Fruit fly (Drosophila melanogaster) whole organism, embryonic: ENCODE results near the gene CG6398.

ENCODE experiments used
- Adf1 ChIP-seq: fragments of 200-800 bp; sonication (Bioruptor generic); IDR thresholded peaks from 2 replicates; pipeline ENCODE4 v1.3.6; 2022; ENCODE audit warnings: missing biosample characterization, missing genetic modification characterization
- Bgb ChIP-seq: fragments of 200-800 bp; sonication (Bioruptor generic); IDR thresholded peaks from 2 replicates; pipeline ENCODE4 v1.3.6; 2022; ENCODE audit warnings: missing biosample characterization, missing genetic modification characterization; ENCODE audit not compliant: partially characterized antibody
- CG11247 ChIP-seq: fragments of 200-800 bp; sonication (Bioruptor generic); IDR thresholded peaks from 2 replicates; pipeline ENCODE4 v1.3.6; 2022; ENCODE audit warnings: missing biosample characterization, missing genetic modification characterization
- CG14050 ChIP-seq: fragments of 200-800 bp; sonication (Bioruptor generic); IDR thresholded peaks from 3 replicates; pipeline ENCODE4 v1.3.6; 2022; ENCODE audit warnings: missing biosample characterization, missing genetic modification characterization
- CG14710 ChIP-seq: fragments of 200-800 bp; sonication (Bioruptor generic); optimal IDR thresholded peaks from 3 replicates; lab custom pipeline; 2019; ENCODE audit warnings: missing biosample characterization, mild to moderate bottlenecking, missing genetic modification characterization, moderate library complexity
- CG15269 ChIP-seq: fragments of 200-800 bp; sonication (Bioruptor generic); optimal IDR thresholded peaks from 2 replicates; lab custom pipeline; 2018; ENCODE audit warnings: missing biosample characterization, mild to moderate bottlenecking, missing genetic modification characterization, moderate library complexity
- CG16815 ChIP-seq: fragments of 200-800 bp; sonication (Bioruptor generic); optimal IDR thresholded peaks from 3 replicates; lab custom pipeline; 2017; ENCODE audit warnings: missing biosample characterization, mild to moderate bottlenecking, missing genetic modification characterization
- CG17186 ChIP-seq: fragments of 200-800 bp; sonication (Bioruptor generic); optimal IDR thresholded peaks from 3 replicates; lab custom pipeline; 2017; ENCODE audit warnings: missing biosample characterization, missing genetic modification reagents, missing genetic modification characterization
- CG17612 ChIP-seq: fragments of 200-800 bp; sonication (Bioruptor generic); IDR thresholded peaks from 2 replicates; pipeline ENCODE4 v1.3.6; 2022; ENCODE audit warnings: missing biosample characterization, missing genetic modification characterization
- CG18476 ChIP-seq: fragments of 200-800 bp; sonication (Bioruptor generic); optimal IDR thresholded peaks from 2 replicates; lab custom pipeline; 2016; ENCODE audit warnings: missing biosample characterization, mild to moderate bottlenecking, missing genetic modification characterization
- CG33557 ChIP-seq: fragments of 200-800 bp; sonication (Bioruptor generic); optimal IDR thresholded peaks from 2 replicates; lab custom pipeline; 2019; ENCODE audit warnings: missing biosample characterization, mild to moderate bottlenecking, missing genetic modification characterization, moderate library complexity
- CG34224 ChIP-seq: fragments of 200-800 bp; sonication (Bioruptor generic); IDR thresholded peaks from 3 replicates; pipeline ENCODE4 v1.3.6; 2022; ENCODE audit warnings: missing biosample characterization, missing genetic modification characterization; ENCODE audit not compliant: partially characterized antibody
- CG3838 ChIP-seq: fragments of 200-800 bp; sonication (Bioruptor generic); optimal IDR thresholded peaks from 3 replicates; lab custom pipeline; 2016; ENCODE audit warnings: missing biosample characterization, missing genetic modification characterization
- CG42726 ChIP-seq: fragments of 200-800 bp; sonication (Bioruptor generic); IDR thresholded peaks from 2 replicates; pipeline ENCODE4 v1.3.6; 2022; ENCODE audit warnings: missing biosample characterization, missing genetic modification characterization; ENCODE audit not compliant: partially characterized antibody
- CG6254 ChIP-seq: fragments of 200-800 bp; sonication (Bioruptor generic); optimal IDR thresholded peaks from 3 replicates; lab custom pipeline; 2017; ENCODE audit warnings: mild to moderate bottlenecking, missing biosample characterization, missing genetic modification reagents, missing genetic modification characterization
- CG7928 ChIP-seq: fragments of 200-800 bp; sonication (Bioruptor generic); optimal IDR thresholded peaks from 2 replicates; lab custom pipeline; 2017; ENCODE audit warnings: missing biosample characterization, mild to moderate bottlenecking, missing genetic modification characterization
- CG8924 ChIP-seq: fragments of 200-800 bp; optimal IDR thresholded peaks from 3 replicates; lab custom pipeline; 2019; ENCODE audit warnings: missing biosample characterization, mild to moderate bottlenecking, missing genetic modification characterization, moderate library complexity
- CG9817 ChIP-seq: fragments of 200-800 bp; sonication (Bioruptor generic); optimal IDR thresholded peaks from 2 replicates; lab custom pipeline; 2018; ENCODE audit warnings: missing biosample characterization, mild to moderate bottlenecking, missing genetic modification characterization, moderate library complexity
- D19A ChIP-seq: fragments of 200-800 bp; optimal IDR thresholded peaks from 3 replicates; lab custom pipeline; 2019; ENCODE audit warnings: missing biosample characterization, mild to moderate bottlenecking, missing genetic modification characterization, moderate library complexity
- HmgZ ChIP-seq: fragments of 200-800 bp; sonication (Bioruptor generic); optimal IDR thresholded peaks from 2 replicates; lab custom pipeline; 2018; ENCODE audit warnings: missing biosample characterization, mild to moderate bottlenecking, missing genetic modification characterization
- Hr78 ChIP-seq, 2 experiments: fragments of 200-800 bp in 1 of 2; fragments of >200 bp in 1 of 2; sonication (Bioruptor generic) in 1 of 2; optimal IDR thresholded peaks; 2 replicates each; lab custom pipeline; 2017 to 2019; ENCODE audit warnings: missing biosample characterization in 2 of 2, missing genetic modification characterization in 2 of 2, mild to moderate bottlenecking in 1 of 2, moderate library complexity in 1 of 2
- Med ChIP-seq: fragments of 200-800 bp; sonication (Bioruptor generic); peaks from one replicate; lab custom pipeline; 2016; ENCODE audit warnings: missing biosample characterization, missing genetic modification characterization, mild to moderate bottlenecking, inconsistent platforms, moderate library complexity
- Mes4 ChIP-seq: fragments of 200-800 bp; sonication (Bioruptor generic); optimal IDR thresholded peaks from 2 replicates; lab custom pipeline; 2016; ENCODE audit warnings: missing biosample characterization, missing genetic modification characterization
- NC2α ChIP-seq: fragments of 200-800 bp; sonication (Bioruptor generic); optimal IDR thresholded peaks from 2 replicates; lab custom pipeline; 2016; ENCODE audit warnings: missing biosample characterization, missing genetic modification characterization
- Nf-YA ChIP-seq: fragments of 200-800 bp; sonication (Bioruptor generic); IDR thresholded peaks from 2 replicates; pipeline ENCODE4 v1.3.6; 2022; ENCODE audit warnings: missing biosample characterization, missing genetic modification characterization
- Oaz ChIP-seq: fragments of 200-800 bp; sonication (Bioruptor generic); IDR thresholded peaks from 2 replicates; pipeline ENCODE4 v1.3.6; 2022; ENCODE audit warnings: missing biosample characterization, missing genetic modification characterization
- Sry-δ ChIP-seq: fragments of 200-800 bp; sonication (Bioruptor generic); optimal IDR thresholded peaks from 2 replicates; lab custom pipeline; 2016; ENCODE audit warnings: missing biosample characterization, missing genetic modification characterization
- YL-1 ChIP-seq: fragments of 200-800 bp; sonication (Bioruptor generic); optimal IDR thresholded peaks from 3 replicates; lab custom pipeline; 2017; ENCODE audit warnings: missing biosample characterization, mild to moderate bottlenecking, missing genetic modification characterization
- abd-A ChIP-seq: fragments of 200-800 bp; sonication (Bioruptor generic); optimal IDR thresholded peaks from 3 replicates; lab custom pipeline; 2019; ENCODE audit warnings: missing biosample characterization, mild to moderate bottlenecking, missing genetic modification characterization, moderate library complexity
- ash1 ChIP-seq: fragments of 200-800 bp; sonication (Bioruptor generic); optimal IDR thresholded peaks from 2 replicates; lab custom pipeline; 2018; ENCODE audit warnings: missing biosample characterization, mild to moderate bottlenecking, missing genetic modification characterization
- bbx ChIP-seq: fragments of 200-800 bp; sonication (Bioruptor generic); IDR thresholded peaks from 2 replicates; pipeline ENCODE4 v1.3.6; 2022; ENCODE audit warnings: missing biosample characterization, missing genetic modification characterization; ENCODE audit not compliant: partially characterized antibody
- cad ChIP-seq: fragments of >200 bp; optimal IDR thresholded peaks from 2 replicates; lab custom pipeline; 2017; ENCODE audit warnings: missing biosample characterization, missing genetic modification characterization
- crp ChIP-seq, 2 experiments: fragments of 200-800 bp; sonication (Bioruptor generic); optimal IDR thresholded peaks; 2 replicates in 1 of 2; 3 replicates in 1 of 2; lab custom pipeline; 2017; ENCODE audit warnings: missing biosample characterization in 2 of 2, missing genetic modification characterization in 2 of 2, mild to moderate bottlenecking in 1 of 2, moderate library complexity in 1 of 2
- dan ChIP-seq: fragments of 200-800 bp; sonication (Bioruptor generic); IDR thresholded peaks from 2 replicates; pipeline ENCODE4 v1.3.6; 2022; ENCODE audit warnings: missing biosample characterization, missing genetic modification characterization
- ems ChIP-seq: fragments of 200-800 bp; sonication (Bioruptor generic); optimal IDR thresholded peaks from 3 replicates; lab custom pipeline; 2016; ENCODE audit warnings: missing biosample characterization, missing genetic modification characterization
- en ChIP-seq: fragments of 200-800 bp; sonication (Bioruptor generic); optimal IDR thresholded peaks from 2 replicates; lab custom pipeline; 2016; ENCODE audit warnings: missing biosample characterization, missing genetic modification characterization
- gsb ChIP-seq: fragments of 200-800 bp; sonication (Bioruptor generic); IDR thresholded peaks from 2 replicates; pipeline ENCODE4 v1.3.6; 2022; ENCODE audit warnings: missing biosample characterization, missing genetic modification characterization
- hb ChIP-seq: fragments of 200-800 bp; sonication (Bioruptor generic); IDR thresholded peaks from 3 replicates; pipeline ENCODE4 v1.3.6; 2022; ENCODE audit warnings: missing biosample characterization, missing genetic modification characterization; ENCODE audit not compliant: partially characterized antibody
- maf-S ChIP-seq: fragments of 200-800 bp; sonication (Bioruptor generic); optimal IDR thresholded peaks from 2 replicates; lab custom pipeline; 2016; ENCODE audit warnings: missing biosample characterization, missing genetic modification characterization
- oc ChIP-seq: fragments of 200-800 bp; sonication (Bioruptor generic); optimal IDR thresholded peaks from 2 replicates; lab custom pipeline; 2018; ENCODE audit warnings: missing biosample characterization, mild to moderate bottlenecking, missing genetic modification characterization, moderate library complexity
- org-1 ChIP-seq: fragments of 200-800 bp; sonication (Bioruptor generic); optimal IDR thresholded peaks from 2 replicates; lab custom pipeline; 2017; ENCODE audit warnings: missing biosample characterization, missing genetic modification characterization
- prd ChIP-seq, 3 experiments: fragments of >200 bp in 2 of 3; fragments of 200-800 bp in 1 of 3; sonication (Bioruptor generic) in 1 of 3; optimal IDR thresholded peaks in 2 of 3; IDR thresholded peaks in 1 of 3; 2 replicates in 2 of 3; 3 replicates in 1 of 3; pipeline versions ENCODE4 v1.3.6 to Lab custom; 2017 to 2022; ENCODE audit warnings: missing biosample characterization in 1 of 3, missing genetic modification characterization in 1 of 3
- repo ChIP-seq: fragments of 200-800 bp; sonication (Bioruptor generic); optimal IDR thresholded peaks from 2 replicates; lab custom pipeline; 2016; ENCODE audit warnings: missing biosample characterization, missing genetic modification characterization
- rib ChIP-seq: fragments of 200-800 bp; sonication (Bioruptor generic); IDR thresholded peaks from 2 replicates; pipeline ENCODE4 v1.3.6; 2022; ENCODE audit warnings: missing biosample characterization, missing genetic modification characterization
- run ChIP-seq: fragments of 200-800 bp; sonication (Bioruptor generic); optimal IDR thresholded peaks from 3 replicates; lab custom pipeline; 2018; ENCODE audit warnings: missing biosample characterization, mild to moderate bottlenecking, missing genetic modification characterization
- sna ChIP-seq: fragments of 200-800 bp; sonication (Bioruptor generic); IDR thresholded peaks from 2 replicates; pipeline ENCODE4 v1.3.6; 2022; ENCODE audit warnings: missing biosample characterization, missing genetic modification characterization; ENCODE audit not compliant: partially characterized antibody
- trh ChIP-seq: fragments of 200-800 bp; sonication (Bioruptor generic); optimal IDR thresholded peaks from 2 replicates; lab custom pipeline; 2016; ENCODE audit warnings: missing biosample characterization, missing genetic modification characterization
- tup ChIP-seq: fragments of 200-800 bp; sonication (Bioruptor generic); optimal IDR thresholded peaks from 2 replicates; lab custom pipeline; 2016; ENCODE audit warnings: missing biosample characterization, mild to moderate bottlenecking, missing genetic modification characterization, moderate library complexity
- vvl ChIP-seq: fragments of 200-800 bp; sonication (Bioruptor generic); IDR thresholded peaks from 2 replicates; pipeline ENCODE4 v1.3.6; 2022; ENCODE audit warnings: missing biosample characterization, missing genetic modification characterization
- zfh1 ChIP-seq: fragments of 200-800 bp; sonication (Bioruptor generic); IDR thresholded peaks from 3 replicates; pipeline ENCODE4 v1.3.6; 2022; ENCODE audit warnings: missing biosample characterization, missing genetic modification characterization

CG6398 gene

dm6 chrX:17850179-17850578 lies 19.6 kb downstream of the CG6398 start, which contains the start of the genes CG15814 and Spt7 (continued):
- TF ChIP-seq rib (no peak), Med (GFP tag; lab: Kevin White, UChicago) (peak; percentile 94), zfh1 (peak; percentile 52; the same call in 1 of the 3 replicates), CG42726 (GFP tag; lab: Robert Waterston, UW) (peak; percentile 97), CG6254 (GFP tag; lab: Kevin White, UChicago) (no peak), CG11247 (GFP tag; lab: Robert Waterston, UW) (0 out of 2 replicates have a peak, but pooled peaks have one; percentile 10), Nf-YA (no peak), dan (GFP tag; lab: Robert Waterston, UW) (no peak), abd-A (tag; lab: Kevin White, UChicago) (no peak), prd (optimal IDR thresholded peaks at IDR 0.05; lab: Kevin White, UChicago) (no peak), prd (GFP tag; IDR thresholded peaks at IDR 0.05; lab: Robert Waterston, UW) (0 out of 3 replicates have a peak, but pooled peaks have one; percentile 34), Hr78 (GFP tag; optimal IDR thresholded peaks at IDR 0.05; lab: Kevin White, UChicago) (no peak), vvl (GFP tag; lab: Robert Waterston, UW) (peak; percentile 18; the same call in 1 of the 2 replicates), hb (GFP tag; lab: Robert Waterston, UW) (peak; percentile 66; the same call in 2 of the 3 replicates), ems (GFP tag; lab: Kevin White, UChicago) (peak; percentile 30), en (GFP tag; lab: Kevin White, UChicago) (no peak), tup (no peak), YL-1 (GFP tag; lab: Kevin White, UChicago) (peak; percentile 78), HmgZ (tag; lab: Kevin White, UChicago) (peak; percentile 84), org-1 (GFP tag; lab: Kevin White, UChicago) (no peak), crp (GFP tag; optimal IDR thresholded peaks at IDR 0.05; lab: Kevin White, UChicago) (peak; percentile 70 to 95), CG34224 (GFP tag; lab: Robert Waterston, UW) (peak; percentile 89), CG16815 (GFP tag; lab: Kevin White, UChicago) (no peak), CG15269 (tag; lab: Kevin White, UChicago) (no peak), maf-S (GFP tag; lab: Kevin White, UChicago) (peak; percentile 6), CG14710 (peak; percentile 70), repo (peak; percentile 6), CG18476 (GFP tag; lab: Kevin White, UChicago) (no peak), cad (GFP tag; lab: Kevin White, UChicago) (no peak), bbx (GFP tag; lab: Robert Waterston, UW) (peak; percentile 92), CG9817 (tag; lab: Kevin White, UChicago) (peak; percentile 13), Adf1 (GFP tag; lab: Robert Waterston, UW) (no peak; the same call in 1 of the 2 replicates), D19A (tag; lab: Kevin White, UChicago) (no peak), Sry-δ (GFP tag; lab: Kevin White, UChicago) (peak; percentile 84), NC2α (GFP tag; lab: Kevin White, UChicago) (no peak), Oaz (GFP tag; lab: Robert Waterston, UW) (no peak), CG33557 (GFP tag; lab: Kevin White, UChicago) (peak; percentile 30), CG14050 (GFP tag; lab: Robert Waterston, UW) (no peak), CG17612 (no peak), gsb (no peak), CG7928 (peak; percentile 6), ash1 (GFP tag; lab: Kevin White, UChicago) (no peak), CG3838 (GFP tag; lab: Kevin White, UChicago) (peak; percentile 15), CG17186 (GFP tag; lab: Kevin White, UChicago) (peak; percentile 83), sna (GFP tag; lab: Robert Waterston, UW) (peak; percentile 72), trh (GFP tag; lab: Kevin White, UChicago) (no peak), run (tag; lab: Kevin White, UChicago) (no peak), oc (tag; lab: Kevin White, UChicago) (no peak), Mes4 (GFP tag; lab: Kevin White, UChicago) (no peak), CG8924 (peak; percentile 49), Bgb (GFP tag; lab: Robert Waterston, UW) (peak; percentile 88)
